Fruit fly (Drosophila melanogaster): ENCODE results near the gene agt.

agt gene

dm6 chr3R:6657278-6658246, 2.3 kb downstream of the agt start, which contains the start of the genes CG1307 and twr (continued):
- TF ChIP-seq jigr1 (GFP tag; IDR thresholded peaks at IDR 0.05) (no peak), CG31388 (GFP tag; optimal IDR thresholded peaks at IDR 0.05) (no peak), so (GFP tag; IDR thresholded peaks at IDR 0.05) (no peak), Xbp1 (GFP tag; optimal IDR thresholded peaks at IDR 0.05) (peak; percentile 55), ftz-f1 (GFP tag; optimal IDR thresholded peaks at IDR 0.05) (no peak), Dbx (GFP tag; IDR thresholded peaks at IDR 0.05) (0 out of 3 replicates have a peak, but pooled peaks have one; percentile 43), ato (GFP tag; IDR thresholded peaks at IDR 0.05; ENCODE audit: partially characterized antibody) (no peak), NfI (GFP tag; optimal IDR thresholded peaks at IDR 0.05) (no peak), ssp (GFP tag; IDR thresholded peaks at IDR 0.05) (peak; percentile 51; the same call in 1 of the 2 replicates), Tbp (GFP tag; optimal IDR thresholded peaks at IDR 0.05) (no peak), prd (optimal IDR thresholded peaks at IDR 0.05) (no peak), prd (GFP tag; IDR thresholded peaks at IDR 0.05) (peak; percentile 26; the same call in 1 of the 3 replicates), Hey (tag; optimal IDR thresholded peaks at IDR 0.05) (no peak), CG4404 (GFP tag; IDR thresholded peaks at IDR 0.05) (no peak), Ssrp (tag; optimal IDR thresholded peaks at IDR 0.05) (peak; percentile 36), ttk (GFP tag; IDR thresholded peaks at IDR 0.05) (0 out of 2 replicates have a peak, but pooled peaks have one; percentile 38), trem (tag; optimal IDR thresholded peaks at IDR 0.05) (peak; percentile 79), Hmx (GFP tag; optimal IDR thresholded peaks at IDR 0.05) (no peak), Dad (GFP tag; optimal IDR thresholded peaks at IDR 0.05) (no peak), emc (GFP tag; optimal IDR thresholded peaks at IDR 0.05) (no peak), ken (GFP tag; IDR thresholded peaks at IDR 0.05) (0 out of 3 replicates have a peak, but pooled peaks have one; percentile 11), Hr39 (optimal IDR thresholded peaks at IDR 0.05) (no peak), CoRest (tag; optimal IDR thresholded peaks at IDR 0.05) (peak; percentile 74), bab2 (GFP tag; optimal IDR thresholded peaks at IDR 0.05) (peak; percentile 11), CG14710 (tag; optimal IDR thresholded peaks at IDR 0.05) (peak; percentile 98), CG18262 (tag; optimal IDR thresholded peaks at IDR 0.05) (no peak), CG15479 (GFP tag; optimal IDR thresholded peaks at IDR 0.05) (no peak), CG12391 (tag; optimal IDR thresholded peaks at IDR 0.05) (peak; percentile 38), Lhr (GFP tag; optimal IDR thresholded peaks at IDR 0.05) (peak; percentile 29), CG15601 (tag; optimal IDR thresholded peaks at IDR 0.05) (no peak), CG33213 (GFP tag; optimal IDR thresholded peaks at IDR 0.05) (peak; percentile 9), toy (GFP tag; IDR thresholded peaks at IDR 0.05) (no peak), stc (GFP tag; IDR thresholded peaks at IDR 0.05) (no peak; the same call in 1 of the 2 replicates), Elba2 (GFP tag; optimal IDR thresholded peaks at IDR 0.05) (no peak), Bgb (GFP tag; IDR thresholded peaks at IDR 0.05; ENCODE audit: partially characterized antibody) (peak; percentile 29), slp2 (GFP tag; optimal IDR thresholded peaks at IDR 0.05) (no peak), CG18599 (GFP tag; optimal IDR thresholded peaks at IDR 0.05) (no peak), Hr78 (GFP tag; optimal IDR thresholded peaks at IDR 0.05) (no peak), ATbp (GFP tag; optimal IDR thresholded peaks at IDR 0.05) (no peak), Sry-δ (GFP tag; optimal IDR thresholded peaks at IDR 0.05) (peak; percentile 21), exex (tag; optimal IDR thresholded peaks at IDR 0.05) (no peak), corto (GFP tag; optimal IDR thresholded peaks at IDR 0.05) (no peak), sim (GFP tag; IDR thresholded peaks at IDR 0.05) (no peak), Oaz (GFP tag; IDR thresholded peaks at IDR 0.05) (no peak), ham (GFP tag; IDR thresholded peaks at IDR 0.05) (no peak), CG12219 (GFP tag; optimal IDR thresholded peaks at IDR 0.05) (no peak), onecut (GFP tag; IDR thresholded peaks at IDR 0.05) (peak; percentile 74), eve (GFP tag; optimal IDR thresholded peaks at IDR 0.05) (no peak), Rx (GFP tag; IDR thresholded peaks at IDR 0.05) (no peak)

Measured in whole organism, embryonic.